Fruit fly (Drosophila melanogaster): ENCODE measurements around the gene Bet5.

DNA sequence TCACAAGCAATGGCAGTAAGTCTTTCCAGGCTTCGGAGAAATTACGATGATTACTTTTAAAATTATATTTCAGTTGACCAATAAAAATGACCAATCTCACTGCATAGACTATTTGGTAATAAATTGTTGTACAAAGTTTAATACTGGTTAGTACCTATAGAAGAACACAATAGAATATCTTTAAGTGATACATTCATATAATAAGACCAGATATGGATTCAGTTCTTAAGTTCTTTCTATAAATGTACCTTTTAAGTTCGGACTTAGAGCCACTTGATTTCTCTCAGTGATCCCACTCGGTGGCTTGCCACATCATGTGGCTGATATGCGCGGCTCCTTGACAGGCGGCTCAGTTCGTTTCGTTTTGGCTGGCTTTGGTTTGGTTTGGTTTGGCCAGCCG lies 16.8 kb upstream of the Bet5 start:
- TF ChIP-seq toe (GFP tag; optimal IDR thresholded peaks at IDR 0.05): no peak
- TF ChIP-seq CG7101 (tag; optimal IDR thresholded peaks at IDR 0.05): no peak
- no peak for TF ChIP-seq Clk (GFP tag; optimal IDR thresholded peaks at IDR 0.05)
- no peak for TF ChIP-seq CG12768 (GFP tag; optimal IDR thresholded peaks at IDR 0.05)
- no peak for TF ChIP-seq CG14711 (tag; optimal IDR thresholded peaks at IDR 0.05)
- TF ChIP-seq Hr96 (GFP tag; optimal IDR thresholded peaks at IDR 0.05): no peak
- TF ChIP-seq Crg-1 (GFP tag; optimal IDR thresholded peaks at IDR 0.05): no peak
- TF ChIP-seq tj (GFP tag; optimal IDR thresholded peaks at IDR 0.05): no peak
